Worm (Caenorhabditis elegans): ENCODE data around the gene arrd-12.

ce11 chrII:13756232-13756631 is 9.8 kb upstream of the arrd-12 start:
- TF ChIP-seq blmp-1 (tag; optimal IDR thresholded peaks at IDR 0.05) (no peak), elt-1 (tag; optimal IDR thresholded peaks at IDR 0.05; ENCODE audit: borderline replicate concordance, insufficient read depth) (no peak), elt-3 (tag; optimal IDR thresholded peaks at IDR 0.05) (no peak), snpc-4 (tag; optimal IDR thresholded peaks at IDR 0.05) (no peak), ceh-43 (GFP tag; optimal IDR thresholded peaks at IDR 0.05) (no peak), nhr-12 (tag; optimal IDR thresholded peaks at IDR 0.05) (no peak), sptf-1 (tag; optimal IDR thresholded peaks at IDR 0.05) (no peak), lin-13 (tag; optimal IDR thresholded peaks at IDR 0.05) (no peak), pha-4 (tag; optimal IDR thresholded peaks at IDR 0.05) (no peak), nhr-28 (tag; optimal IDR thresholded peaks at IDR 0.05) (no peak), sem-2 (GFP tag; optimal IDR thresholded peaks at IDR 0.05) (no peak)
